Fruit fly (Drosophila melanogaster) S2 (cell line): ENCODE measurements around the gene GlnRS.

ENCODE experiments used
- CG8478 ChIP-seq: fragments of >200 bp; optimal IDR thresholded peaks from 2 replicates; lab custom pipeline; 2018
- CTCF ChIP-seq, 2 experiments: fragments of >200 bp; optimal IDR thresholded peaks; 2 replicates each; lab custom pipeline; 2018

DNA sequence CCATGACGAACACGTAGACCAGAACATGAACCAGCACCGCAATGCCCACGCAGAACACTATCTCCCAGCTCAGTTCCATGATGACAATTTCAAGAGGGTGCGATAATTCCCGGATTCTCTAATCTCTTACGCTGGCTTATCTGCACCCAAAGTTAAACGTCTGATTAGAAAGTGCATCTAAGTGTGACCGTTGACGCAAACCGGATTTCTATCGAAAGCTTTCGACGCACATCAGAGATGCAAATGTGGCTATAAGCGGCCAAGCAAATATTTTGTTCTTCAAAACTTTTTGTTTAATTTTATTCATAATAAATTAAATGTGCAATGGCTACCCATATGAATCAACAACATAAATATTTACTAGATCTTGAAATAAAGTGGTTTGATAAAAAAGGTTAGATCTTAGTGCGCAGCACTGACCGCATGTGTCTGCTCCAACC, 3.2 kb downstream of the GlnRS start, which contains the start of the genes Kdsr and CG11858:
- TF ChIP-seq CTCF (optimal IDR thresholded peaks at IDR 0.05; lab: Kevin White, UChicago) (no peak), CG8478 (lab: Kevin White, UChicago) (no peak)
